Worm (Caenorhabditis elegans) whole organism, L4 larva: ENCODE data around the gene emg-1.

Experiments used
- F10B5.3 ChIP-seq: sonication (generic microtip); optimal IDR thresholded peaks from 2 replicates; lab custom pipeline; 2016; ENCODE audit warnings: mild to moderate bottlenecking, missing genetic modification characterization, missing compliant biosample characterization
- T26A8.4 ChIP-seq: fragments of 200-800 bp; sonication (Bioruptor generic); IDR thresholded peaks from 2 replicates; pipeline ENCODE4 v1.3.6; 2022; ENCODE audit warnings: missing genetic modification characterization, missing compliant biosample characterization
- Y5F2A.4 ChIP-seq: fragments of 200-800 bp; sonication (Bioruptor generic); optimal IDR thresholded peaks from 2 replicates; lab custom pipeline; 2018; ENCODE audit warnings: mild to moderate bottlenecking, missing genetic modification characterization, missing compliant biosample characterization
- ceh-82 ChIP-seq: sonication (generic microtip); optimal IDR thresholded peaks from 2 replicates; lab custom pipeline; 2017; ENCODE audit warnings: missing biosample characterization, missing genetic modification characterization
- ces-1 ChIP-seq: fragments of 150-350 bp; sonication (generic microtip); optimal IDR thresholded peaks from 4 replicates; lab custom pipeline; 2014; ENCODE audit warnings: missing biosample characterization, missing genetic modification reagents, missing genetic modification characterization
- egl-43 ChIP-seq: fragments of 200-800 bp; sonication (Bioruptor generic); IDR thresholded peaks from 2 replicates; pipeline ENCODE4 v1.3.6; 2022; ENCODE audit warnings: missing genetic modification reagents, missing genetic modification characterization, missing compliant biosample characterization
- hif-1 ChIP-seq, 2 experiments: sonication (generic microtip); optimal IDR thresholded peaks; 2 replicates each; lab custom pipeline; 2016 to 2017; ENCODE audit warnings: missing compliant biosample characterization in 2 of 2, missing genetic modification characterization in 2 of 2, missing genetic modification reagents in 2 of 2, missing genotype in 2 of 2, mild to moderate bottlenecking in 1 of 2
- jun-1 ChIP-seq: fragments of 150-350 bp; optimal IDR thresholded peaks from 2 replicates; lab custom pipeline; 2014; ENCODE audit warnings: missing biosample characterization, missing genetic modification reagents, missing genetic modification characterization
- lsy-2 ChIP-seq, 2 experiments: fragments of 150-350 bp in 1 of 2; sonication (generic microtip) in 1 of 2; optimal IDR thresholded peaks; 2 replicates each; lab custom pipeline; 2014 to 2017; ENCODE audit warnings: missing biosample characterization in 2 of 2, missing genetic modification characterization in 2 of 2
- madf-9 ChIP-seq: fragments of 200-800 bp; sonication (Bioruptor generic); conservative IDR thresholded peaks from 2 replicates; pipeline ENCODE4 v1.3.6; 2022; ENCODE audit warnings: missing genetic modification reagents, missing genetic modification characterization, missing compliant biosample characterization
- mdl-1 ChIP-seq, 2 experiments: fragments of 150-350 bp in 1 of 2; sonication (generic microtip) in 1 of 2; optimal IDR thresholded peaks; 2 replicates each; lab custom pipeline; 2014 to 2017; ENCODE audit warnings: missing biosample characterization in 2 of 2, missing genetic modification characterization in 2 of 2
- zfp-3 ChIP-seq: fragments of 200-800 bp; sonication (Bioruptor generic); conservative IDR thresholded peaks from 2 replicates; pipeline ENCODE4 v1.3.6; 2022; ENCODE audit warnings: missing genetic modification reagents, missing genetic modification characterization, missing compliant biosample characterization

- TF ChIP-seq F10B5.3 (tag; lab: Kevin White, UChicago) = no peak
- TF ChIP-seq zfp-3 (GFP tag; lab: Robert Waterston, UW) = no peak
- TF ChIP-seq Y5F2A.4 (GFP tag; lab: Kevin White, UChicago) = no peak
- no peak for TF ChIP-seq jun-1 (tag; lab: Kevin White, UChicago)
- no peak for TF ChIP-seq ceh-82 (tag; lab: Kevin White, UChicago)
- TF ChIP-seq hif-1 (tag; optimal IDR thresholded peaks at IDR 0.05; lab: Kevin White, UChicago) = no peak
- no peak for TF ChIP-seq egl-43 (GFP tag; lab: Robert Waterston, UW)
- TF ChIP-seq lsy-2 (tag; optimal IDR thresholded peaks at IDR 0.05; lab: Kevin White, UChicago) = peak in 1 of 2 experiments; percentile 16
- no peak for TF ChIP-seq mdl-1 (tag; optimal IDR thresholded peaks at IDR 0.05; lab: Kevin White, UChicago)
- no peak for TF ChIP-seq T26A8.4
- no peak for TF ChIP-seq madf-9 (GFP tag; lab: Robert Waterston, UW)
- no peak for TF ChIP-seq ces-1 (GFP tag; lab: Kevin White, UChicago)
These were observed 3.2 kb upstream of the emg-1 start, which contains the start of gene orc-4 for ce11 chrIII:10646094-10646493.
